Worm (Caenorhabditis elegans) whole organism, mixed stage, embryonic: Measurements from ENCODE around the gene vms-1.

ENCODE experiments used
- mep-1 ChIP-seq: fragments of 150-350 bp; optimal IDR thresholded peaks from 2 replicates; lab custom pipeline; 2017; ENCODE audit warnings: missing biosample characterization, missing genetic modification reagents, missing genetic modification characterization, inconsistent platforms
- nhr-28 ChIP-seq: fragments of 150-350 bp; optimal IDR thresholded peaks from 2 replicates; lab custom pipeline; 2014; ENCODE audit warnings: missing biosample characterization, missing genetic modification characterization
- nhr-76 ChIP-seq: sonication (generic microtip); optimal IDR thresholded peaks from 2 replicates; lab custom pipeline; 2017; ENCODE audit warnings: missing biosample characterization, missing genetic modification characterization
- pha-4 ChIP-seq: fragments of 150-350 bp; optimal IDR thresholded peaks from 2 replicates; lab custom pipeline; 2018; ENCODE audit warnings: missing biosample characterization, missing genetic modification reagents, missing genetic modification characterization
- tbx-8 ChIP-seq: fragments of 200-800 bp; sonication (Bioruptor generic); optimal IDR thresholded peaks from 2 replicates; lab custom pipeline; 2018; ENCODE audit warnings: mild to moderate bottlenecking, missing genetic modification characterization, moderate library complexity, missing compliant biosample characterization
- unc-39 ChIP-seq: fragments of 150-350 bp; optimal IDR thresholded peaks from 2 replicates; lab custom pipeline; 2014; ENCODE audit warnings: missing biosample characterization, missing genetic modification characterization
- ztf-11 ChIP-seq: fragments of 150-350 bp; optimal IDR thresholded peaks from 2 replicates; lab custom pipeline; 2014; ENCODE audit warnings: missing biosample characterization, missing genetic modification characterization

DNA sequence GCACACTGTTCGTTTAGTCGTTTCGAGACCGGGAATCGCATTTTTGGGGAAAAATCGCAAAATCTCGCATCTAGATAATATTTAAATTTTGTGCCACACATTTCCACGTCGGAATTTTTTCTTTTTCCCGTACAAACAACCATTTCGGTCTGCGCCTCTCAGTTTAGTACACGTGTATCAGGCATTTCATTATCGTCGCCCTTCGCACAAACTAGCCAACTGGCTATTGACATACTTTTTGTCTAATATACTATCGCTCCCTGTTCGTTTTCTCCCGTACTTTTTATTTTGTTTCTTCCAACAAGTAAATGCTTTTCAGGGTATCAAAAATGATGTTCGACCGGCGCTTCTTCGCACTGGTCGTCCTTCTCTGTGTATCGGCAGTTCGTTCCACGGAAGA, 45.0 kb downstream of the vms-1 start, which contains the start of gene C14B9.2:
- TF ChIP-seq mep-1 (tag; lab: Kevin White, UChicago) = no peak
- no peak for TF ChIP-seq unc-39 (tag; lab: Kevin White, UChicago)
- no peak for TF ChIP-seq ztf-11 (tag; lab: Kevin White, UChicago)
- TF ChIP-seq pha-4 (tag; lab: Kevin White, UChicago) = no peak
- no peak for TF ChIP-seq nhr-28 (tag; lab: Kevin White, UChicago)
- TF ChIP-seq tbx-8 (GFP tag; lab: Kevin White, UChicago) = no peak
- no peak for TF ChIP-seq nhr-76
